Worm (Caenorhabditis elegans) whole organism, L4 larva: ENCODE data around the gene ttbk-8.2.

Experiments
- F26F4.8 ChIP-seq: fragments of 200-800 bp; sonication (Bioruptor generic); conservative IDR thresholded peaks from 2 replicates; pipeline ENCODE4 v1.3.6; 2022; ENCODE audit warnings: missing genetic modification characterization, missing compliant biosample characterization
- F44E2.7 ChIP-seq: fragments of 200-800 bp; sonication (Bioruptor generic); IDR thresholded peaks from 2 replicates; pipeline ENCODE4 v2.1.2; 2022; ENCODE audit warnings: missing genetic modification characterization, missing compliant biosample characterization
- T26A8.4 ChIP-seq: fragments of 200-800 bp; sonication (Bioruptor generic); IDR thresholded peaks from 2 replicates; pipeline ENCODE4 v1.3.6; 2022; ENCODE audit warnings: missing genetic modification characterization, missing compliant biosample characterization
- ZK337.2 ChIP-seq: fragments of 200-800 bp; sonication (Bioruptor generic); IDR thresholded peaks from 2 replicates; pipeline ENCODE4 v1.3.6; 2022; ENCODE audit warnings: missing genetic modification reagents, missing genetic modification characterization, missing compliant biosample characterization
- aha-1 ChIP-seq: fragments of 150-350 bp; peaks from one replicate; lab custom pipeline; 2014; ENCODE audit warnings: missing biosample characterization, missing genetic modification characterization
- aly-2 ChIP-seq: sonication (generic microtip); optimal IDR thresholded peaks from 2 replicates; lab custom pipeline; 2018; ENCODE audit warnings: missing biosample characterization, missing genetic modification characterization
- ama-1 ChIP-seq: fragments of 150-350 bp; optimal IDR thresholded peaks from 2 replicates; lab custom pipeline; 2014; ENCODE audit warnings: inconsistent platforms, mixed read lengths
- ceh-20 ChIP-seq: fragments of 200-800 bp; sonication (Bioruptor generic); IDR thresholded peaks from 2 replicates; pipeline ENCODE4 v1.3.6; 2022; ENCODE audit warnings: missing genetic modification reagents, missing genetic modification characterization, missing compliant biosample characterization
- ceh-28 ChIP-seq: fragments of 150-350 bp; optimal IDR thresholded peaks from 2 replicates; lab custom pipeline; 2014; ENCODE audit warnings: missing biosample characterization, missing genetic modification reagents, missing genetic modification characterization
- ceh-44 ChIP-seq: fragments of 200-800 bp; sonication (Bioruptor generic); IDR thresholded peaks from 2 replicates; pipeline ENCODE4 v1.3.6; 2022; ENCODE audit warnings: missing genetic modification reagents, missing genetic modification characterization, missing compliant biosample characterization
- ceh-62 ChIP-seq: sonication (generic microtip); optimal IDR thresholded peaks from 2 replicates; lab custom pipeline; 2017; ENCODE audit warnings: missing biosample characterization, missing genetic modification characterization
- ces-1 ChIP-seq: fragments of 150-350 bp; sonication (generic microtip); optimal IDR thresholded peaks from 4 replicates; lab custom pipeline; 2014; ENCODE audit warnings: missing biosample characterization, missing genetic modification reagents, missing genetic modification characterization
- cey-2 ChIP-seq: sonication (generic microtip); optimal IDR thresholded peaks from 3 replicates; lab custom pipeline; 2017; ENCODE audit warnings: missing genetic modification characterization, mild to moderate bottlenecking, missing compliant biosample characterization, antibody characterized with exemption, borderline replicate concordance; ENCODE audit not compliant: insufficient read depth
- daf-12 ChIP-seq: fragments of 150-350 bp; optimal IDR thresholded peaks from 2 replicates; lab custom pipeline; 2014; ENCODE audit warnings: missing biosample characterization, missing genetic modification reagents, missing genetic modification characterization
- daf-16 ChIP-seq, 3 experiments: sonication (generic microtip); optimal IDR thresholded peaks; 2 replicates each; lab custom pipeline; 2016 to 2017; ENCODE audit warnings: missing genetic modification characterization in 3 of 3, missing genetic modification reagents in 3 of 3, mild to moderate bottlenecking in 2 of 3, missing compliant biosample characterization in 2 of 3, missing biosample characterization in 1 of 3, moderate library complexity in 1 of 3
- dmd-6 ChIP-seq: fragments of 200-800 bp; sonication (Bioruptor generic); IDR thresholded peaks from 2 replicates; pipeline ENCODE4 v1.3.6; 2022; ENCODE audit warnings: missing genetic modification reagents, missing genetic modification characterization, missing compliant biosample characterization
- dmd-8 ChIP-seq: fragments of 200-800 bp; sonication (Bioruptor generic); IDR thresholded peaks from 2 replicates; pipeline ENCODE4 v1.3.6; 2022; ENCODE audit warnings: missing genetic modification characterization, missing compliant biosample characterization
- dpl-1 ChIP-seq: fragments of 150-350 bp; optimal IDR thresholded peaks from 2 replicates; lab custom pipeline; 2014; ENCODE audit warnings: missing biosample characterization, missing genetic modification reagents, missing genetic modification characterization
- duxl-1 ChIP-seq: sonication (generic microtip); optimal IDR thresholded peaks from 2 replicates; lab custom pipeline; 2016; ENCODE audit warnings: mild to moderate bottlenecking, missing genetic modification characterization, moderate library complexity, missing compliant biosample characterization; ENCODE audit not compliant: poor library complexity
- dve-1 ChIP-seq: sonication (generic microtip); optimal IDR thresholded peaks from 2 replicates; lab custom pipeline; 2017; ENCODE audit warnings: antibody characterized with exemption, mild to moderate bottlenecking, missing genetic modification characterization, missing compliant biosample characterization; ENCODE audit not compliant: insufficient read depth
- egl-43 ChIP-seq: fragments of 200-800 bp; sonication (Bioruptor generic); IDR thresholded peaks from 2 replicates; pipeline ENCODE4 v1.3.6; 2022; ENCODE audit warnings: missing genetic modification reagents, missing genetic modification characterization, missing compliant biosample characterization
- fkh-10 ChIP-seq: fragments of 150-350 bp; optimal IDR thresholded peaks from 2 replicates; lab custom pipeline; 2014; ENCODE audit warnings: missing biosample characterization, missing genetic modification reagents, missing genetic modification characterization
- hif-1 ChIP-seq, 2 experiments: sonication (generic microtip); optimal IDR thresholded peaks; 2 replicates each; lab custom pipeline; 2016 to 2017; ENCODE audit warnings: missing compliant biosample characterization in 2 of 2, missing genetic modification characterization in 2 of 2, missing genetic modification reagents in 2 of 2, missing genotype in 2 of 2, mild to moderate bottlenecking in 1 of 2
- hlh-11 ChIP-seq: fragments of 200-800 bp; sonication (Bioruptor generic); optimal IDR thresholded peaks from 2 replicates; lab custom pipeline; 2018; ENCODE audit warnings: mild to moderate bottlenecking, missing genetic modification characterization, missing compliant biosample characterization
- hlh-30 ChIP-seq: sonication (generic microtip); optimal IDR thresholded peaks from 2 replicates; lab custom pipeline; 2017; ENCODE audit warnings: antibody characterized with exemption, mild to moderate bottlenecking, missing genetic modification characterization, missing compliant biosample characterization; ENCODE audit not compliant: insufficient read depth
- hmg-1.1 ChIP-seq: fragments of 200-800 bp; sonication (Bioruptor generic); IDR thresholded peaks from 2 replicates; pipeline ENCODE4 v1.3.6; 2022; ENCODE audit warnings: missing genetic modification reagents, missing genetic modification characterization, missing compliant biosample characterization
- jun-1 ChIP-seq: fragments of 150-350 bp; optimal IDR thresholded peaks from 2 replicates; lab custom pipeline; 2014; ENCODE audit warnings: missing biosample characterization, missing genetic modification reagents, missing genetic modification characterization
- lin-15B ChIP-seq: fragments of 150-350 bp; sonication (generic microtip); optimal IDR thresholded peaks from 3 replicates; lab custom pipeline; 2014; ENCODE audit warnings: missing biosample characterization, missing genetic modification characterization
- lsy-2 ChIP-seq, 2 experiments: fragments of 150-350 bp in 1 of 2; sonication (generic microtip) in 1 of 2; optimal IDR thresholded peaks; 2 replicates each; lab custom pipeline; 2014 to 2017; ENCODE audit warnings: missing biosample characterization in 2 of 2, missing genetic modification characterization in 2 of 2
- mdl-1 ChIP-seq, 2 experiments: fragments of 150-350 bp in 1 of 2; sonication (generic microtip) in 1 of 2; optimal IDR thresholded peaks; 2 replicates each; lab custom pipeline; 2014 to 2017; ENCODE audit warnings: missing biosample characterization in 2 of 2, missing genetic modification characterization in 2 of 2
- mep-1 ChIP-seq: fragments of 150-350 bp; sonication (generic microtip); optimal IDR thresholded peaks from 3 replicates; lab custom pipeline; 2014; ENCODE audit warnings: missing biosample characterization, missing genetic modification characterization
- mes-2 ChIP-seq: sonication (generic microtip); optimal IDR thresholded peaks from 2 replicates; lab custom pipeline; 2016; ENCODE audit warnings: missing genotype, mild to moderate bottlenecking, missing genetic modification characterization, missing compliant biosample characterization; ENCODE audit not compliant: poor library complexity, severe bottlenecking
- mxl-2 ChIP-seq: fragments of 200-800 bp; sonication (Bioruptor generic); conservative IDR thresholded peaks from 2 replicates; pipeline ENCODE4 v1.3.6; 2022; ENCODE audit warnings: missing genetic modification reagents, missing genetic modification characterization, missing compliant biosample characterization
- nhr-10 ChIP-seq: fragments of 150-350 bp; optimal IDR thresholded peaks from 2 replicates; lab custom pipeline; 2014; ENCODE audit warnings: missing biosample characterization, missing genetic modification characterization
- nhr-102 ChIP-seq: sonication (generic microtip); optimal IDR thresholded peaks from 2 replicates; lab custom pipeline; 2016; ENCODE audit warnings: mild to moderate bottlenecking, missing genetic modification characterization, moderate library complexity, missing compliant biosample characterization
- nhr-11 ChIP-seq: fragments of 150-350 bp; optimal IDR thresholded peaks from 2 replicates; lab custom pipeline; 2014; ENCODE audit warnings: missing biosample characterization, missing genetic modification characterization
- nhr-28 ChIP-seq: fragments of 150-350 bp; optimal IDR thresholded peaks from 2 replicates; lab custom pipeline; 2014; ENCODE audit warnings: missing biosample characterization, missing genetic modification characterization
- nhr-42 ChIP-seq: fragments of 200-800 bp; sonication (Bioruptor generic); IDR thresholded peaks from 2 replicates; pipeline ENCODE4 v1.3.6; 2022; ENCODE audit warnings: missing genetic modification characterization, missing compliant biosample characterization
- nhr-48 ChIP-seq: sonication (generic microtip); optimal IDR thresholded peaks from 2 replicates; lab custom pipeline; 2016; ENCODE audit warnings: mild to moderate bottlenecking, missing genetic modification characterization, missing compliant biosample characterization
- nhr-76 ChIP-seq: fragments of 150-350 bp; optimal IDR thresholded peaks from 2 replicates; lab custom pipeline; 2014; ENCODE audit warnings: missing biosample characterization, missing genetic modification characterization
- nhr-77 ChIP-seq: fragments of 150-350 bp; optimal IDR thresholded peaks from 2 replicates; lab custom pipeline; 2014; ENCODE audit warnings: missing biosample characterization, missing genetic modification characterization
- rbr-2 ChIP-seq: sonication (generic microtip); optimal IDR thresholded peaks from 2 replicates; lab custom pipeline; 2016; ENCODE audit warnings: missing genotype, missing genetic modification characterization, missing compliant biosample characterization
- snpc-1.2 ChIP-seq: fragments of 200-800 bp; sonication (Bioruptor generic); IDR thresholded peaks from 2 replicates; pipeline ENCODE4 v1.3.6; 2022; ENCODE audit warnings: missing genetic modification reagents, missing genetic modification characterization, missing compliant biosample characterization
- spr-1 ChIP-seq: sonication (generic microtip); optimal IDR thresholded peaks from 2 replicates; lab custom pipeline; 2016; ENCODE audit warnings: mild to moderate bottlenecking, missing genetic modification characterization, missing compliant biosample characterization
- spr-3 ChIP-seq: fragments of 200-800 bp; sonication (Bioruptor generic); optimal IDR thresholded peaks from 2 replicates; lab custom pipeline; 2018; ENCODE audit warnings: mild to moderate bottlenecking, missing genetic modification characterization, missing compliant biosample characterization
- tra-1 ChIP-seq: fragments of 200-800 bp; sonication (Bioruptor generic); IDR thresholded peaks from 2 replicates; pipeline ENCODE4 v1.3.6; 2022; ENCODE audit warnings: missing genetic modification reagents, missing genetic modification characterization, missing compliant biosample characterization
- unc-62 ChIP-seq, 3 experiments: fragments of 150-350 bp in 1 of 3; sonication (generic microtip); optimal IDR thresholded peaks in 2 of 3; peaks in 1 of 3; 1 replicate in 1 of 3; 2 replicates in 2 of 3; lab custom pipeline; 2014 to 2017; ENCODE audit warnings: missing biosample characterization in 3 of 3, missing genetic modification characterization in 3 of 3, missing genetic modification reagents in 3 of 3, missing genotype in 1 of 3
- ztf-7 ChIP-seq: fragments of 150-350 bp; optimal IDR thresholded peaks from 2 replicates; lab custom pipeline; 2014; ENCODE audit warnings: missing biosample characterization, missing genetic modification characterization

Gene ttbk-8.2

DNA sequence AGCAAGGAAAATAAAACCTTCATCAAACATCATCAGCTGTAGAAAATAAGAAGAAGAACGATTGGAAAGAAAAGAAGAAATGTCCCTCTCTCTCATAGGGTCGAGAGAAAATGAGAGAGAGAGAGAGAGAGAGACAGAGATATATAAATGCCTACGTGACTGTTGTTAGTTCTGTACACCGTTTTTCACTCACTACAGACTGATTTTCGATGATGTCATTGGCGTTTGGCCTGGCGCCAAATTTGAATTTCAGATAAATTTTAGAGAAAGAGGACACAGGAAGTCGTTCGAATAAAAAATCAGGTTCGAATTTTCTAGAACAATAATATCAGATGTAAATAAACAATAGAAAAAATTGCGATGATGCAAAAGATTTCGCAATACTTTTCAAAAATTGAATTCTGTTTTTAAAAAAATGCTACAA lies 24.2 kb downstream of the ttbk-8.2 start (continued):
- TF ChIP-seq cey-2 (tag; lab: Kevin White, UChicago) = no peak
- no peak for TF ChIP-seq F26F4.8 (GFP tag; lab: Robert Waterston, UW)
- no peak for TF ChIP-seq ceh-44 (GFP tag; lab: Robert Waterston, UW)
- TF ChIP-seq jun-1 (tag; lab: Kevin White, UChicago) = no peak
- peak; percentile 81 for TF ChIP-seq dve-1 (tag; lab: Kevin White, UChicago)

- no peak for TF ChIP-seq ama-1 (lab: Kevin White, UChicago)
- TF ChIP-seq nhr-102 (tag; lab: Kevin White, UChicago) = peak; percentile 87
- TF ChIP-seq ztf-7 (tag; lab: Kevin White, UChicago) = no peak
- TF ChIP-seq ZK337.2 (GFP tag; lab: Robert Waterston, UW) = no peak
- TF ChIP-seq mdl-1 (tag; optimal IDR thresholded peaks at IDR 0.05; lab: Kevin White, UChicago) = peak; percentile 72 to 78
- peak; percentile 1 for TF ChIP-seq nhr-76 (tag; lab: Kevin White, UChicago)
- TF ChIP-seq nhr-11 (tag; lab: Kevin White, UChicago) = peak; percentile 84
- TF ChIP-seq nhr-10 (tag; lab: Kevin White, UChicago) = peak; percentile 55
- TF ChIP-seq daf-12 (tag; lab: Kevin White, UChicago) = no peak
- TF ChIP-seq daf-16 (GFP tag; optimal IDR thresholded peaks at IDR 0.05; lab: Kevin White, UChicago) = no peak
- TF ChIP-seq daf-16 (tag; optimal IDR thresholded peaks at IDR 0.05; lab: Kevin White, UChicago) = peak; percentile 5
- peak; percentile 88 for TF ChIP-seq nhr-28 (tag; lab: Kevin White, UChicago)
- peak; percentile 5 to 58 for TF ChIP-seq lsy-2 (tag; optimal IDR thresholded peaks at IDR 0.05; lab: Kevin White, UChicago)
- TF ChIP-seq aly-2 (tag; lab: Kevin White, UChicago) = no peak
- no peak for TF ChIP-seq snpc-1.2 (GFP tag; lab: Robert Waterston, UW)
- no peak for TF ChIP-seq ces-1
- TF ChIP-seq dmd-6 (GFP tag; lab: Robert Waterston, UW) = peak; percentile 72
- peak; percentile 59 for TF ChIP-seq mes-2
- TF ChIP-seq ceh-28 = no peak
- peak; percentile 41 for TF ChIP-seq nhr-77 (tag; lab: Kevin White, UChicago)
- TF ChIP-seq mxl-2 (GFP tag; lab: Robert Waterston, UW) = no peak
- TF ChIP-seq spr-1 (tag; lab: Kevin White, UChicago) = peak; percentile 46
- TF ChIP-seq F44E2.7 (GFP tag; lab: Robert Waterston, UW) = no peak
- no peak for TF ChIP-seq spr-3
- no peak for TF ChIP-seq T26A8.4
- no peak for TF ChIP-seq egl-43 (GFP tag; lab: Robert Waterston, UW)
- TF ChIP-seq hlh-11 (tag; lab: Kevin White, UChicago) = peak; percentile 89
- TF ChIP-seq hlh-30 (tag; lab: Kevin White, UChicago) = peak; percentile 94
- TF ChIP-seq hif-1 (tag; optimal IDR thresholded peaks at IDR 0.05; lab: Kevin White, UChicago) = peak in 1 of 2 experiments; percentile 85
- peak; percentile 42 for TF ChIP-seq rbr-2 (tag; lab: Kevin White, UChicago)
- peak; percentile 60 for TF ChIP-seq dpl-1 (GFP tag; lab: Kevin White, UChicago)
- peak; percentile 95 for TF ChIP-seq nhr-48
- peak; percentile 73 for TF ChIP-seq aha-1 (tag; lab: Kevin White, UChicago)
- TF ChIP-seq fkh-10 = no peak
- peak; percentile 67 for TF ChIP-seq mep-1 (tag; lab: Kevin White, UChicago)
- no peak for TF ChIP-seq nhr-42 (GFP tag; lab: Robert Waterston, UW)
- 0 out of 2 replicates have a peak, but pooled peaks have one; percentile 23 for TF ChIP-seq ceh-20
- peak; percentile 44; the same call in 1 of the 2 replicates for TF ChIP-seq tra-1 (GFP tag; lab: Robert Waterston, UW)
- no peak for TF ChIP-seq ceh-62 (tag; lab: Kevin White, UChicago)
- no peak for TF ChIP-seq lin-15B (tag; lab: Kevin White, UChicago)
- peak in 1 of 2 experiments; percentile 74 for TF ChIP-seq unc-62 (GFP tag; optimal IDR thresholded peaks at IDR 0.05 in 1 of 2; lab: Kevin White, UChicago)
- no peak for TF ChIP-seq unc-62 (tag; optimal IDR thresholded peaks at IDR 0.05; lab: Kevin White, UChicago)
- TF ChIP-seq hmg-1.1 (GFP tag; lab: Robert Waterston, UW) = peak; percentile 65
- no peak for TF ChIP-seq dmd-8 (GFP tag; lab: Robert Waterston, UW)
- peak; percentile 31 for TF ChIP-seq duxl-1
These were observed 25.5 kb downstream of the ttbk-8.2 start for ce11 chrIV:5657126-5657666.
